Worm (Caenorhabditis elegans): ENCODE measurements around the gene pax-2.

pax-2 gene

ce11 chrIV:4247334-4247733, 43.2 kb upstream of the pax-2 start (continued):
- TF ChIP-seq F33H1.4 (GFP tag; IDR thresholded peaks at IDR 0.05) (peak; percentile 90), sdz-38 (tag; optimal IDR thresholded peaks at IDR 0.05) (no peak), Y53G8AR.9 (GFP tag; conservative IDR thresholded peaks at IDR 0.05) (no peak), F57A8.1 (GFP tag; optimal IDR thresholded peaks at IDR 0.05) (no peak), F10E7.11 (tag; optimal IDR thresholded peaks at IDR 0.05) (no peak), F22D6.2 (tag; optimal IDR thresholded peaks at IDR 0.05) (no peak), let-526 (GFP tag; IDR thresholded peaks at IDR 0.05) (no peak), ztf-22 (GFP tag; optimal IDR thresholded peaks at IDR 0.05) (no peak), nhr-80 (tag; optimal IDR thresholded peaks at IDR 0.05) (no peak)

- no peak for TF ChIP-seq aptf-3 (GFP tag; IDR thresholded peaks at IDR 0.05)
- TF ChIP-seq bed-2 (GFP tag; IDR thresholded peaks at IDR 0.05) = no peak
- no peak for TF ChIP-seq repo-1 (tag; optimal IDR thresholded peaks at IDR 0.05)
These were observed 42.3 kb upstream of the pax-2 start, which contains the start of gene ttr-20 for ce11 chrIV:4246493-4246892. Gene ttr-20 (plus strand): TSS chrIV:4246793.

- no peak for TF ChIP-seq let-526 (GFP tag; IDR thresholded peaks at IDR 0.05)
- no peak for TF ChIP-seq akir-1 (GFP tag; optimal IDR thresholded peaks at IDR 0.05)
- no peak for TF ChIP-seq fkh-3 (tag; optimal IDR thresholded peaks at IDR 0.05)
- TF ChIP-seq hmg-20 (GFP tag; IDR thresholded peaks at IDR 0.05) = no peak
- TF ChIP-seq chd-7 (tag; optimal IDR thresholded peaks at IDR 0.05) = no peak
- no peak for TF ChIP-seq egrh-3 (GFP tag; IDR thresholded peaks at IDR 0.05)
- no peak for TF ChIP-seq sptf-2 (GFP tag; optimal IDR thresholded peaks at IDR 0.05)
- no peak for TF ChIP-seq nhr-120 (GFP tag; IDR thresholded peaks at IDR 0.05)
These were observed 40.3 kb upstream of the pax-2 start, which contains the start of gene col-34 for ce11 chrIV:4244510-4244909. Gene col-34 (minus strand): TSS chrIV:4244610.

DNA sequence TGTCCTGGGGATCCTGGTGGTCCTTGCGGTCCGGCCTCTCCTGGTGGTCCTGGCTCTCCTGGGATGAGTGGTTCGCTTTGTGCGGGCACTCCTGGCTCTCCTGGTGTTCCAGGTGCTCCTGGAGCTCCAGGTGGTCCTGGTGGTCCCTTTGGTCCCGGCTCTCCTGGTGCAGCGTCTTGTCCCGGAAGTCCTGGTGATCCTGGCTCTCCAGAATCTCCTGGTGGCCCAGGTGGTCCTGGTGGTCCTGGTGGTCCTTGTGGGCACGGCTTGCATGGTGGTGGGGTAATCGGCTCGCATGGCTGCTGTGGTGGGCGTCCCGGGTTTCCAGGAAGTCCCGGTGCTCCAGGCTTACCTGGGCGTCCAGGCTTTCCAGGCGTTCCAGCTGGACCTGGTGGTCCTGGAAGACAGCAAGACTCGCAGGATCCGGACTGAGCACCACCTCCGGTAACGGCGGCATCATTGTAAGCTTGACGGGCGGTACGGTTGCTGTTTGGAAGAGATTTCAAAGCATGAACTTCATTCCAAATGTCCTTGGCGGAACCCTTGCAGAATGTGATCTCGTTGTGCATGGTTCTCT, 39.7 kb upstream of the pax-2 start:
- TF ChIP-seq tbx-9 (tag; optimal IDR thresholded peaks at IDR 0.05; ENCODE audit: borderline replicate concordance) (no peak), egrh-3 (GFP tag; IDR thresholded peaks at IDR 0.05) (peak; percentile 94), let-526 (GFP tag; IDR thresholded peaks at IDR 0.05) (0 out of 2 replicates have a peak, but pooled peaks have one; percentile 18), sptf-2 (GFP tag; optimal IDR thresholded peaks at IDR 0.05) (peak; percentile 5), B0261.1 (tag; optimal IDR thresholded peaks at IDR 0.05) (no peak), F33H1.4 (GFP tag; IDR thresholded peaks at IDR 0.05) (no peak), hsf-1 (GFP tag; IDR thresholded peaks at IDR 0.05) (no peak), dox-1 (GFP tag; IDR thresholded peaks at IDR 0.05) (0 out of 2 replicates have a peak, but pooled peaks have one; percentile 29), sea-2 (GFP tag; IDR thresholded peaks at IDR 0.05) (no peak), zfh-2 (GFP tag; conservative IDR thresholded peaks at IDR 0.05) (peak; percentile 91), ZK185.1 (tag; optimal IDR thresholded peaks at IDR 0.05; ENCODE audit: poor library complexity, severe bottlenecking) (no peak), ama-1 (optimal IDR thresholded peaks at IDR 0.05) (no peak), ama-1 (GFP tag; optimal IDR thresholded peaks at IDR 0.05) (no peak), ztf-3 (GFP tag; optimal IDR thresholded peaks at IDR 0.05) (no peak), nhr-90 (tag; optimal IDR thresholded peaks at IDR 0.05) (no peak)

DNA sequence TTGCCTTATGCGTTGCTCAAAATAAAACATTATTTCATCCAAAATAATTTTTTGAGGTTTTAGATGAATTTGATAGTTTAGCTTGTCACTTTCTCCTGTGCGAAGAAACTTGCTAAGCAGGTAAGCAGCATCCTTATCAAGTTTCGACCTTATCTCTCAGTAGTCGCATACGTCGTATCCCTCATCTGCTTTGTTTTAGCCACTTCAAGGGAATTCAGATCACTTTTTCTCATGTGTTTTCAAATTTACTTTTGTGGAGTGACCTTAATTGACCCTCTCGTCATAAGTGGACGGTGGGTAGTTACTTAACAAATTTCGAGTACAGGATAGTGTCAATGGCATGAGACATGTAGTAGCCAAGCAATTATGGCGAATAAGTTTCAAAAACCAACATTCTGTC, 32.5 kb upstream of the pax-2 start:
- TF ChIP-seq ama-1 (optimal IDR thresholded peaks at IDR 0.05) (peak; percentile 25), ama-1 (GFP tag; optimal IDR thresholded peaks at IDR 0.05) (no peak), ceh-27 (GFP tag; optimal IDR thresholded peaks at IDR 0.05) (peak; percentile 31), sdz-38 (tag; optimal IDR thresholded peaks at IDR 0.05) (no peak)

Data from whole organism, young adult.